Worm (Caenorhabditis elegans) whole organism, L4/young adult: Measurements from ENCODE around the gene dyf-4.

Source experiments
- W03F9.2 ChIP-seq: fragments of 150-350 bp; optimal IDR thresholded peaks from 2 replicates; lab custom pipeline; 2014; ENCODE audit warnings: missing biosample characterization, missing genetic modification characterization
- dao-5 ChIP-seq: sonication (generic microtip); optimal IDR thresholded peaks from 2 replicates; lab custom pipeline; 2016; ENCODE audit warnings: missing genotype, missing genetic modification characterization, moderate library complexity, missing compliant biosample characterization
- him-1 ChIP-seq: sonication (generic microtip); optimal IDR thresholded peaks from 2 replicates; lab custom pipeline; 2016; ENCODE audit warnings: missing genotype, missing genetic modification reagents, missing genetic modification characterization, missing compliant biosample characterization

Gene dyf-4

ce11 chrV:12525526-12525925 is at the start of gene dyf-4:
dyf-4 (minus strand) TSS chrV:12525738.
- TF ChIP-seq him-1 (tag; lab: Kevin White, UChicago) (no peak), W03F9.2 (no peak)

- TF ChIP-seq W03F9.2 = no peak
- TF ChIP-seq dao-5 (tag; lab: Kevin White, UChicago) = no peak
Measured at ce11 chrV:12570271-12570670, 44.7 kb upstream of the dyf-4 start.

ce11 chrV:12567850-12568249 is 42.3 kb upstream of the dyf-4 start, which contains the start of gene E02A10.4:
E02A10.4 (minus strand) TSS chrV:12567950.
- TF ChIP-seq him-1 (tag; lab: Kevin White, UChicago) (no peak), dao-5 (tag; lab: Kevin White, UChicago) (no peak), W03F9.2 (no peak)

ce11 chrV:12567312-12567711 is 41.8 kb upstream of the dyf-4 start:
- TF ChIP-seq W03F9.2 (no peak), dao-5 (tag; lab: Kevin White, UChicago) (no peak), him-1 (tag; lab: Kevin White, UChicago) (no peak)

ce11 chrV:12564902-12565301 is 39.4 kb upstream of the dyf-4 start:
- no peak for TF ChIP-seq dao-5 (tag; lab: Kevin White, UChicago)
- no peak for TF ChIP-seq him-1 (tag; lab: Kevin White, UChicago)
- TF ChIP-seq W03F9.2 = no peak

- no peak for TF ChIP-seq him-1 (tag; lab: Kevin White, UChicago)
- TF ChIP-seq W03F9.2 = no peak
- no peak for TF ChIP-seq dao-5 (tag; lab: Kevin White, UChicago)
Measured at ce11 chrV:12563187-12563586, 37.6 kb upstream of the dyf-4 start, which contains the start of gene mrps-5. mrps-5 (plus strand) TSS chrV:12563487.

ce11 chrV:12560328-12560782 is 34.8 kb upstream of the dyf-4 start, which contains the start of gene sel-1:
sel-1 (plus strand) TSS chrV:12560732.
- TF ChIP-seq W03F9.2 (no peak), dao-5 (tag; lab: Kevin White, UChicago) (no peak), him-1 (tag; lab: Kevin White, UChicago) (no peak)

- no peak for TF ChIP-seq dao-5 (tag; lab: Kevin White, UChicago)
- no peak for TF ChIP-seq him-1 (tag; lab: Kevin White, UChicago)
- no peak for TF ChIP-seq W03F9.2
Measured at ce11 chrV:12556904-12557303, 31.4 kb upstream of the dyf-4 start.

ce11 chrV:12555872-12556271 is 30.3 kb upstream of the dyf-4 start:
- TF ChIP-seq dao-5 (tag; lab: Kevin White, UChicago) (no peak), him-1 (tag; lab: Kevin White, UChicago) (no peak), W03F9.2 (no peak)

ce11 chrV:12554172-12555031 is 28.9 kb upstream of the dyf-4 start:
- TF ChIP-seq him-1 (tag; lab: Kevin White, UChicago) (no peak), W03F9.2 (no peak), dao-5 (tag; lab: Kevin White, UChicago) (no peak)

- no peak for TF ChIP-seq dao-5 (tag; lab: Kevin White, UChicago)
- no peak for TF ChIP-seq W03F9.2
- no peak for TF ChIP-seq him-1 (tag; lab: Kevin White, UChicago)
Measured at ce11 chrV:12553286-12553725, 27.8 kb upstream of the dyf-4 start.

ce11 chrV:12552671-12553212 is 27.2 kb upstream of the dyf-4 start, which contains the start of gene F45D3.4:
F45D3.4 (minus strand) TSS chrV:12553191.
- no peak for TF ChIP-seq W03F9.2

ce11 chrV:12551638-12552478 is 26.3 kb upstream of the dyf-4 start:
- TF ChIP-seq him-1 (tag; lab: Kevin White, UChicago) = no peak
- no peak for TF ChIP-seq dao-5 (tag; lab: Kevin White, UChicago)
- TF ChIP-seq W03F9.2 = no peak

ce11 chrV:12550755-12551154 is 25.2 kb upstream of the dyf-4 start:
- TF ChIP-seq him-1 (tag; lab: Kevin White, UChicago) (no peak), dao-5 (tag; lab: Kevin White, UChicago) (no peak), W03F9.2 (no peak)
